Fruit fly (Drosophila melanogaster): Measurements from ENCODE around the gene Hsp70Bc.

DNA sequence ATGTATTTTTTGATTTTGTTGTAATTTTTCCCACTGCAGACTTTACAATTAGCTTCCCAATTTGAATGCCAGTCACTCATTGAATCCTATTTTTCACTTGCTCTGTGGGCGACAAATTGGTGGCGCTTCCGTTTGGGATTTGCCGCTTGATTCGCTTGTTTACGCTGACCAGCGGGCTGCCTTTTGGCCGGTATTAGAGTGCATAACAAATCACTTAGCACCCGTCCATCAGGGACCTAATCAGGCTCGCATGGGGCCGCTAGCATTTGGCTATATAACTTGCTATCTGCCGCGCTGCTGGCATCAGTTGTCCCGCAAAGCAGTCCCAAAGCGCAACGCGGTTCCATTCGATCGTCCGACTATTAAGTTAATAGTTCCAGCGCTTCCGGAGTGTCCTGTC lies 17.0 kb downstream of the Hsp70Bc start, which contains the start of gene Hug:
- TF ChIP-seq Hr39 (GFP tag; optimal IDR thresholded peaks at IDR 0.05) (no peak), Sox15 (GFP tag; optimal IDR thresholded peaks at IDR 0.05) (no peak), CG10631 (GFP tag; optimal IDR thresholded peaks at IDR 0.05) (no peak), CG11902 (GFP tag; optimal IDR thresholded peaks at IDR 0.05) (no peak), CG3032 (tag; optimal IDR thresholded peaks at IDR 0.05) (no peak), Hr38 (GFP tag; optimal IDR thresholded peaks at IDR 0.05) (no peak), Hr4 (GFP tag; optimal IDR thresholded peaks at IDR 0.05) (no peak)
